Fruit fly (Drosophila melanogaster) whole organism, wandering third instar larva: ENCODE measurements around the gene CG32278.

Experiments
- Abd-B ChIP-seq: fragments of >200 bp; optimal IDR thresholded peaks from 2 replicates; lab custom pipeline; 2017; ENCODE audit warnings: missing biosample characterization, missing genetic modification characterization
- CG32264 ChIP-seq: fragments of 200-800 bp; sonication (Bioruptor generic); optimal IDR thresholded peaks from 2 replicates; lab custom pipeline; 2016; ENCODE audit warnings: missing biosample characterization, missing genetic modification characterization
- CG9705 ChIP-seq: fragments of 200-800 bp; sonication (Bioruptor generic); optimal IDR thresholded peaks from 2 replicates; lab custom pipeline; 2018; ENCODE audit warnings: missing biosample characterization, mild to moderate bottlenecking, missing genetic modification characterization
- Dfd ChIP-seq: fragments of >200 bp; optimal IDR thresholded peaks from 2 replicates; lab custom pipeline; 2017; ENCODE audit warnings: missing biosample characterization, missing genetic modification characterization
- HLH106 ChIP-seq: fragments of 200-800 bp; optimal IDR thresholded peaks from 3 replicates; lab custom pipeline; 2019; ENCODE audit warnings: missing biosample characterization, mild to moderate bottlenecking, missing genetic modification characterization, moderate library complexity
- Hnf4 ChIP-seq: fragments of 200-800 bp; sonication (Bioruptor generic); optimal IDR thresholded peaks from 2 replicates; lab custom pipeline; 2016; ENCODE audit warnings: missing biosample characterization, mild to moderate bottlenecking, missing genetic modification characterization
- Hr83 ChIP-seq: fragments of 200-300 bp; sonication (Bioruptor generic); optimal IDR thresholded peaks from 2 replicates; lab custom pipeline; 2016; ENCODE audit warnings: missing biosample characterization, mild to moderate bottlenecking, missing genetic modification characterization, moderate library complexity; ENCODE audit not compliant: poor library complexity, severe bottlenecking
- Jra ChIP-seq: sonication (Bioruptor generic); optimal IDR thresholded peaks from 2 replicates; lab custom pipeline; 2016; ENCODE audit warnings: missing biosample characterization, missing genetic modification characterization
- Mio ChIP-seq: sonication (Bioruptor generic); optimal IDR thresholded peaks from 2 replicates; lab custom pipeline; 2016; ENCODE audit warnings: missing biosample characterization, missing genetic modification characterization
- OdsH ChIP-seq: fragments of 200-800 bp; sonication (Bioruptor generic); optimal IDR thresholded peaks from 2 replicates; lab custom pipeline; 2016; ENCODE audit warnings: missing biosample characterization, mild to moderate bottlenecking, missing genetic modification characterization
- Rel ChIP-seq, 2 experiments: fragments of 200-800 bp; sonication (Bioruptor generic) in 1 of 2; optimal IDR thresholded peaks; 2 replicates in 1 of 2; 3 replicates in 1 of 2; lab custom pipeline; 2016 to 2019; ENCODE audit warnings: mild to moderate bottlenecking in 2 of 2, missing biosample characterization in 2 of 2, missing genetic modification characterization in 2 of 2, moderate library complexity in 1 of 2
- Sp1 ChIP-seq: fragments of 200-800 bp; sonication (Bioruptor generic); optimal IDR thresholded peaks from 3 replicates; lab custom pipeline; 2019; ENCODE audit warnings: missing biosample characterization, mild to moderate bottlenecking, missing genetic modification characterization, moderate library complexity
- Vsx2 ChIP-seq: fragments of 200-300, 225-300 bp; sonication (Bioruptor generic); optimal IDR thresholded peaks from 2 replicates; lab custom pipeline; 2018; ENCODE audit warnings: missing biosample characterization, missing genetic modification characterization; ENCODE audit not compliant: partially characterized antibody
- dl ChIP-seq, 2 experiments: fragments of 175-275, 200-275 bp in 1 of 2; fragments of 200-275 bp in 1 of 2; sonication (Bioruptor generic); optimal IDR thresholded peaks; lab custom pipeline; 2018; ENCODE audit warnings: mild to moderate bottlenecking in 2 of 2, missing biosample characterization in 2 of 2, missing genetic modification characterization in 2 of 2, moderate library complexity in 2 of 2; ENCODE audit not compliant: partially characterized antibody in 2 of 2, insufficient read depth in 1 of 2
- dmrt93B ChIP-seq: fragments of 200-800 bp; sonication (Bioruptor generic); optimal IDR thresholded peaks from 2 replicates; lab custom pipeline; 2018; ENCODE audit warnings: missing biosample characterization, mild to moderate bottlenecking, missing genetic modification characterization
- dsf ChIP-seq: sonication (Bioruptor generic); optimal IDR thresholded peaks from 2 replicates; lab custom pipeline; 2016; ENCODE audit warnings: missing biosample characterization, missing genetic modification characterization, borderline replicate concordance
- foxo ChIP-seq, 2 experiments: fragments of 200-800 bp; sonication (Bioruptor generic); optimal IDR thresholded peaks; 2 replicates in 1 of 2; 3 replicates in 1 of 2; lab custom pipeline; 2016 to 2017; ENCODE audit warnings: missing biosample characterization in 2 of 2, missing genetic modification characterization in 2 of 2
- fru ChIP-seq: fragments of 200-800 bp; sonication (Bioruptor generic); optimal IDR thresholded peaks from 3 replicates; lab custom pipeline; 2016; ENCODE audit warnings: missing biosample characterization, mild to moderate bottlenecking, missing genetic modification characterization
- h ChIP-seq: fragments of 200-800 bp; sonication (Bioruptor generic); optimal IDR thresholded peaks from 3 replicates; lab custom pipeline; 2016; ENCODE audit warnings: missing biosample characterization, mild to moderate bottlenecking, missing genetic modification characterization
- jim ChIP-seq: fragments of 175-275, 200-325 bp; sonication (Bioruptor generic); optimal IDR thresholded peaks from 2 replicates; lab custom pipeline; 2016; ENCODE audit warnings: missing biosample characterization, mild to moderate bottlenecking, missing genetic modification characterization
- lola ChIP-seq: fragments of >200 bp; optimal IDR thresholded peaks from 2 replicates; lab custom pipeline; 2017; ENCODE audit warnings: missing biosample characterization, missing genetic modification characterization
- pan ChIP-seq: fragments of >200 bp; optimal IDR thresholded peaks from 2 replicates; lab custom pipeline; 2017
- psq ChIP-seq: fragments of 200-800 bp; sonication (Bioruptor generic); optimal IDR thresholded peaks from 3 replicates; lab custom pipeline; 2017; ENCODE audit warnings: missing biosample characterization, mild to moderate bottlenecking, missing genetic modification characterization, moderate library complexity
- sage ChIP-seq: fragments of 200-800 bp; sonication (Bioruptor generic); optimal IDR thresholded peaks from 2 replicates; lab custom pipeline; 2016; ENCODE audit warnings: missing biosample characterization, mild to moderate bottlenecking, missing genetic modification characterization
- sv ChIP-seq: fragments of 200-800 bp; sonication (Bioruptor generic); optimal IDR thresholded peaks from 3 replicates; lab custom pipeline; 2016; ENCODE audit warnings: missing biosample characterization, missing genetic modification characterization
- tai ChIP-seq: sonication (Bioruptor generic); optimal IDR thresholded peaks from 2 replicates; lab custom pipeline; 2016; ENCODE audit warnings: missing biosample characterization, missing genetic modification characterization
- usp ChIP-seq: fragments of >200 bp; optimal IDR thresholded peaks from 2 replicates; lab custom pipeline; 2017; ENCODE audit warnings: missing biosample characterization, missing genetic modification characterization
- woc ChIP-seq: sonication (Bioruptor generic); optimal IDR thresholded peaks from 2 replicates; lab custom pipeline; 2016; ENCODE audit warnings: missing biosample characterization, mild to moderate bottlenecking, missing genetic modification characterization

Gene CG32278

DNA sequence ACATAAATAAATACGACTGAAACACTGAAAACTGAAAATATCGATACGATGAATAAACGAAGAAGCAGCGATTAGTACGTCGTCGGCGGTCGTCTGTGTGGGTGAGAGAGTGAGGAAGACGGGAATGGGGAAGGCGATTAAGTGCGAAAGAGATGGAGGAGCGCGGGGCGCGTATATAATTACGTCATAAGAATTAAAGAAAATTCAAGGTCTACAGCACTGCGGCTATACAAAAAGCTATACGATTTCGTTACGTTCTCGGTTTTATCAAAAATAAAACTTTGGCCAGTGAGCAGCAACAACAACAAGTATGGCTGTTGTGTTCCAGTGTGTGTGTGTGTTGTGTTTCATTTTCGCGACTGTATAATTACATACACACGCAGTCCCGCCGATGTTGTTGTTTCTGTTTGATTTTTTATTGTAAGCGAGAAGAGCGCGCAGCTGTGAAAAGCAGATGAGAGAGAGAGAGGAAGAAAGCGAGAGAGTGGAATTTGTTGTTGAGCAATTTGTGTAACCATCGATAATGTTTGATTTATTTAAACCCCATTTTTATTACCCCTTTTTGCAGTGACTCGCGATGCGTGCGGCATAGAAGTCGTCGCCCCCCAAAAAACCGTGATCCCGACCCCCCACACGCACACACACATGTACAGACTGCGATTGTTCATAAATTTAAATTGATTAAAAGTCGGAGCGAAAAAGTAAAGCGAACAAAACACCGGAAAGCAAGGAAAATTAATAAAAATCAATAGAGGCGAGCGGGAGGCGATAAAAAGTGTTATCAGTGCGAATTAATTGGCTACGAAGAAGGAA, 19.8 kb upstream of the CG32278 start:
- no peak for TF ChIP-seq pan (lab: Kevin White, UChicago)
- no peak for TF ChIP-seq Vsx2 (GFP tag; lab: Kevin White, UChicago)
- no peak for TF ChIP-seq Rel (GFP tag; optimal IDR thresholded peaks at IDR 0.05; lab: Kevin White, UChicago)
- peak; percentile 14 for TF ChIP-seq Rel (tag; optimal IDR thresholded peaks at IDR 0.05; lab: Kevin White, UChicago)
- peak; percentile 9 for TF ChIP-seq h
- TF ChIP-seq Sp1 (GFP tag; lab: Kevin White, UChicago), result peak; percentile 47
- no peak for TF ChIP-seq jim (GFP tag; lab: Kevin White, UChicago)
- TF ChIP-seq CG9705 (GFP tag; lab: Kevin White, UChicago), result no peak
- TF ChIP-seq psq (GFP tag; lab: Kevin White, UChicago), result peak; percentile 62

DNA sequence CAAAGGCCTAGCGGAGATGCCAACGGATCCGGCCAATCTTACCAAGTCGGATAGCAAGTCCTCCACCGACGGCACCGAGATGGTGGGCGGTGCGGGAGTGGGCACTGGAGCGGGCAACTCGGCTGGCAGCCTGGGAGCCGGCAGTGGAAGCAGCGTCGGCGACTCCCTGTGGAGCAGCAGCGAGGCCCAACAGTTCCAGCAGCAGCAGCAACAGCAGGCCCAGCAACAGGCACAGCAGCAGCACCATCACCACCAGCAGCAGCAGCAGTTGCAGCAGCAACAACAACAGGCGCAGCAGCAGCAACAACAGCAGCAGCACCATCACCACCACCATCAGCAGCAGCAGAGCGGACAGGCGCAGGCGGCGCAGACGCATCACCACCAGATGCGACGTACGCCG, 18.7 kb upstream of the CG32278 start:
- no peak for TF ChIP-seq dmrt93B
- no peak for TF ChIP-seq Hr83 (GFP tag; lab: Kevin White, UChicago)
- TF ChIP-seq Dfd (GFP tag; lab: Kevin White, UChicago), result peak; percentile 92

dm6 chr3L:3157651-3158050, 11.4 kb upstream of the CG32278 start:
- TF ChIP-seq Mio (GFP tag; lab: Kevin White, UChicago), result no peak
- no peak for TF ChIP-seq woc
- TF ChIP-seq pan (lab: Kevin White, UChicago), result no peak
- no peak for TF ChIP-seq OdsH (GFP tag; lab: Kevin White, UChicago)
- no peak for TF ChIP-seq Jra (GFP tag; lab: Kevin White, UChicago)
- no peak for TF ChIP-seq Hnf4 (GFP tag; lab: Kevin White, UChicago)
- TF ChIP-seq lola (GFP tag; lab: Kevin White, UChicago), result no peak
- no peak for TF ChIP-seq sage
- TF ChIP-seq usp (GFP tag; lab: Kevin White, UChicago), result no peak
- TF ChIP-seq Abd-B (GFP tag; lab: Kevin White, UChicago), result no peak
- TF ChIP-seq Sp1 (GFP tag; lab: Kevin White, UChicago), result no peak
- TF ChIP-seq jim (GFP tag; lab: Kevin White, UChicago), result no peak
- TF ChIP-seq sv (GFP tag; lab: Kevin White, UChicago), result no peak
- TF ChIP-seq fru (GFP tag; lab: Kevin White, UChicago), result no peak
- TF ChIP-seq CG32264, result no peak
- no peak for TF ChIP-seq tai (GFP tag; lab: Kevin White, UChicago)
- no peak for TF ChIP-seq dsf
- no peak for TF ChIP-seq foxo (GFP tag; optimal IDR thresholded peaks at IDR 0.05; lab: Kevin White, UChicago)
- TF ChIP-seq h, result no peak
- TF ChIP-seq, all 38 proteins: peak for 0

dm6 chr3L:3159309-3160194, 9.5 kb upstream of the CG32278 start, which contains the start of the genes ND-30 and CG15812:
ND-30 (minus strand) TSS chr3L:3159578.
CG15812 (plus strand) TSS chr3L:3159991.
- TF ChIP-seq tai (GFP tag; lab: Kevin White, UChicago), result no peak
- no peak for TF ChIP-seq woc
- no peak for TF ChIP-seq dl (GFP tag; optimal IDR thresholded peaks at IDR 0.05; lab: Kevin White, UChicago; ENCODE audit: insufficient read depth in 1 of 2, partially characterized antibody in 2 of 2)
- peak; percentile 5 for TF ChIP-seq Hr83 (GFP tag; lab: Kevin White, UChicago)
- TF ChIP-seq fru (GFP tag; lab: Kevin White, UChicago), result no peak
- TF ChIP-seq dmrt93B, result no peak
- peak in 1 of 2 experiments; percentile 21 for TF ChIP-seq foxo (GFP tag; optimal IDR thresholded peaks at IDR 0.05; lab: Kevin White, UChicago)
- TF ChIP-seq psq (GFP tag; lab: Kevin White, UChicago), result peak; percentile 22

DNA sequence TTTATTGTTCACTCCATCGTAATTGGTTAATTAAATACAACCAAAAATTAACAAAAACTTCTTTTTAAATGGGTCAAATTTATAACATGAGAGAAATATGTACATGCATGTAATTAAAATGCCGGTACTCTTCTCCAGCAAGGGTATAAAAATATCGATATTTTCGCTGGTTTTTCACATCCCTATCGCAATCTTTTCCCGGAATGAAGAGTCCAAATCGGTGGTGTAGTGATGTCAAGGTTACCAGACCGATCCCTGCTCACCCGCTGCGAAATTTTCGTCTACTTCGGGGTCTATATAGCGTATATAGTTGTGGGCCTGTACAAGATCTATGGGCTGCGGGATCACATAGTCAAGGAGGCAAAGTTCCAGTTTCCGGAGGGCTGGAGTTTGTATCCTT, 7.1 kb upstream of the CG32278 start, which contains the start of gene rasp:
Gene rasp (plus strand): TSS at position 213 of the 400 bp plus-strand sequence.
- no peak for TF ChIP-seq HLH106 (tag; lab: Kevin White, UChicago)
- TF ChIP-seq Rel (GFP tag; optimal IDR thresholded peaks at IDR 0.05; lab: Kevin White, UChicago), result no peak
- TF ChIP-seq Rel (tag; optimal IDR thresholded peaks at IDR 0.05; lab: Kevin White, UChicago), result peak; percentile 59
